Fruit fly (Drosophila melanogaster): ENCODE results near the gene Ythdf.

Gene Ythdf

dm6 chr3R:25004763-25005162, 34.3 kb downstream of the Ythdf start:
- TF ChIP-seq ss (GFP tag; optimal IDR thresholded peaks at IDR 0.05) (no peak), Smox (GFP tag; optimal IDR thresholded peaks at IDR 0.05) (no peak), Sox102F (GFP tag; optimal IDR thresholded peaks at IDR 0.05) (no peak), net (GFP tag; optimal IDR thresholded peaks at IDR 0.05) (peak; percentile 39), Blimp-1 (GFP tag; optimal IDR thresholded peaks at IDR 0.05) (no peak), Eip78C (GFP tag) (peak; percentile 81), CG32006 (GFP tag; optimal IDR thresholded peaks at IDR 0.05) (peak; percentile 76), topi (GFP tag; optimal IDR thresholded peaks at IDR 0.05) (peak; percentile 24), Sox15 (GFP tag; optimal IDR thresholded peaks at IDR 0.05) (no peak), Eip93F (GFP tag; optimal IDR thresholded peaks at IDR 0.05) (no peak), Hr4 (GFP tag; optimal IDR thresholded peaks at IDR 0.05) (peak; percentile 81), dac (GFP tag; optimal IDR thresholded peaks at IDR 0.05) (peak; percentile 23), CG8319 (GFP tag; optimal IDR thresholded peaks at IDR 0.05) (no peak), Eip75B (GFP tag; optimal IDR thresholded peaks at IDR 0.05) (no peak), eg (GFP tag; IDR thresholded peaks at IDR 0.05) (peak; percentile 76), spab (GFP tag; optimal IDR thresholded peaks at IDR 0.05) (no peak), svp (GFP tag) (peak; percentile 50), CG11294 (GFP tag; IDR thresholded peaks at IDR 0.05) (0 out of 2 replicates have a peak, but pooled peaks have one; percentile 26), Gug (GFP tag; IDR thresholded peaks at IDR 0.05) (peak; percentile 39; the same call in 1 of the 2 replicates), CG34406 (GFP tag; optimal IDR thresholded peaks at IDR 0.05) (peak; percentile 6), Hr38 (GFP tag; optimal IDR thresholded peaks at IDR 0.05) (no peak), Sox14 (GFP tag; optimal IDR thresholded peaks at IDR 0.05) (peak; percentile 31), CG8632 (GFP tag; optimal IDR thresholded peaks at IDR 0.05) (no peak), fd59A (GFP tag; optimal IDR thresholded peaks at IDR 0.05) (no peak), CG6276 (GFP tag; optimal IDR thresholded peaks at IDR 0.05) (peak; percentile 49), pdm3 (GFP tag; optimal IDR thresholded peaks at IDR 0.05) (peak; percentile 47), CG11762 (GFP tag; optimal IDR thresholded peaks at IDR 0.05; ENCODE audit: insufficient read depth) (peak; percentile 9), CG10631 (GFP tag; optimal IDR thresholded peaks at IDR 0.05) (no peak), CG6792 (GFP tag; optimal IDR thresholded peaks at IDR 0.05) (no peak), CG9139 (GFP tag; optimal IDR thresholded peaks at IDR 0.05) (no peak), CG6808 (GFP tag; optimal IDR thresholded peaks at IDR 0.05) (no peak), acj6 (GFP tag; optimal IDR thresholded peaks at IDR 0.05) (peak; percentile 34), esn (GFP tag; optimal IDR thresholded peaks at IDR 0.05) (peak; percentile 7), CG10669 (GFP tag; optimal IDR thresholded peaks at IDR 0.05) (no peak), Lpt (GFP tag; optimal IDR thresholded peaks at IDR 0.05) (peak; percentile 25), Ets96B (tag; optimal IDR thresholded peaks at IDR 0.05) (no peak), Hr39 (GFP tag; optimal IDR thresholded peaks at IDR 0.05) (peak; percentile 39), CG16779 (tag; optimal IDR thresholded peaks at IDR 0.05) (no peak), CG1621 (tag; optimal IDR thresholded peaks at IDR 0.05) (no peak), fd85E (GFP tag; optimal IDR thresholded peaks at IDR 0.05) (no peak), Ets21C (GFP tag; optimal IDR thresholded peaks at IDR 0.05) (no peak), achi (GFP tag; optimal IDR thresholded peaks at IDR 0.05) (peak; percentile 37), fkh (GFP tag; optimal IDR thresholded peaks at IDR 0.05) (no peak), CG7368 (GFP tag; optimal IDR thresholded peaks at IDR 0.05) (peak; percentile 1), salr (GFP tag; optimal IDR thresholded peaks at IDR 0.05) (peak in 1 of 2 experiments; percentile 27), vri (GFP tag; optimal IDR thresholded peaks at IDR 0.05) (no peak), CG3919 (GFP tag; optimal IDR thresholded peaks at IDR 0.05) (peak; percentile 62), CG11902 (GFP tag; optimal IDR thresholded peaks at IDR 0.05) (no peak), CG15336 (GFP tag; IDR thresholded peaks at IDR 0.05) (peak; percentile 66), CG6163 (GFP tag; IDR thresholded peaks at IDR 0.05) (0 out of 3 replicates have a peak, but pooled peaks have one; percentile 56), Met (GFP tag; optimal IDR thresholded peaks at IDR 0.05) (no peak), dsx (GFP tag; optimal IDR thresholded peaks at IDR 0.05; ENCODE audit: poor library complexity, severe bottlenecking) (no peak)

Measured in whole organism, prepupa.